Worm (Caenorhabditis elegans): ENCODE data around the gene pfk-1.1.

ce11 chrX:2912689-2913088, 28.0 kb upstream of the pfk-1.1 start:
- TF ChIP-seq dve-1 (tag; optimal IDR thresholded peaks at IDR 0.05) (no peak), zip-5 (tag; optimal IDR thresholded peaks at IDR 0.05) (no peak), pha-4 (tag; optimal IDR thresholded peaks at IDR 0.05) (no peak), nhr-11 (tag; optimal IDR thresholded peaks at IDR 0.05) (no peak), gmeb-2 (tag; optimal IDR thresholded peaks at IDR 0.05) (no peak), F13H6.1 (tag; optimal IDR thresholded peaks at IDR 0.05) (no peak), unc-86 (tag; optimal IDR thresholded peaks at IDR 0.05) (no peak)

Measured in whole organism, late embryonic.